Worm (Caenorhabditis elegans): Measurements from ENCODE around the gene let-767.

DNA sequence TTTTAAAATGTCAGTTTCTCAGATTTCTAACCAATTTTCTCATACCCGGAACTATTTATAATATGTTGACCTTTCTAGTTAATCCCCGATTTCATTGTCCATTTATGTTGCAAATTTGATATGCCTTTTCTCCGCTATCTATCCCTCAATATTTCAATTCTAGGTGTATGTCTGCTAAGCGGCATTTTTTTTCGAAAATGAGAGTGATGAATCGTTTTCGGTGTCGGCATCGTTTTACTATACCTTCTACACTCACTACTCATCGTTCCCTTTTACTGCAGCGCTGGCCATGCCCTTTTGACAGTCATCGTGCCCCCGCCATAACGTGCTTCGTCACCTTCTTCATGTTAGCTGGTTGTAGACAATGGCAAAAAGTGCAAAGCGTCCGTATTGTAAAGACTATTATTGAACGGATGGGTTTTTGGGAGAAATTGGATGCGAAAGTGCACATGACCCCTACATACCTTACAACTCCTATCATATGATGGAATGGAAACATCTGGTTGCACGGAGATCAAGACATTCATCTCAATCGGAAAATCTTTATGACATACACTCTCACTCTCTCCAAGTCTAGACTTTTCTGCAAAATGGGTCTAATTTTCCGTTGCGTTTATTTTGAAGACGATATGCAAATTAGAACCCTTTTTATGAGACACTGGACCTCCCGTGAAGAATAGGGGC is 19.5 kb upstream of the let-767 start:
- TF ChIP-seq ahr-1 (tag; optimal IDR thresholded peaks at IDR 0.05) (no peak), nfya-1 (tag; optimal IDR thresholded peaks at IDR 0.05) (no peak), ceh-2 (tag; optimal IDR thresholded peaks at IDR 0.05) (no peak), fkh-10 (GFP tag; optimal IDR thresholded peaks at IDR 0.05) (no peak), ets-4 (tag; optimal IDR thresholded peaks at IDR 0.05) (no peak), npax-4 (tag; optimal IDR thresholded peaks at IDR 0.05) (no peak), nhr-11 (tag; optimal IDR thresholded peaks at IDR 0.05) (no peak), ama-1 (optimal IDR thresholded peaks at IDR 0.05) (no peak), ceh-6 (GFP tag; optimal IDR thresholded peaks at IDR 0.05) (no peak)
